Worm (Caenorhabditis elegans): ENCODE measurements around the gene nspd-2.

DNA sequence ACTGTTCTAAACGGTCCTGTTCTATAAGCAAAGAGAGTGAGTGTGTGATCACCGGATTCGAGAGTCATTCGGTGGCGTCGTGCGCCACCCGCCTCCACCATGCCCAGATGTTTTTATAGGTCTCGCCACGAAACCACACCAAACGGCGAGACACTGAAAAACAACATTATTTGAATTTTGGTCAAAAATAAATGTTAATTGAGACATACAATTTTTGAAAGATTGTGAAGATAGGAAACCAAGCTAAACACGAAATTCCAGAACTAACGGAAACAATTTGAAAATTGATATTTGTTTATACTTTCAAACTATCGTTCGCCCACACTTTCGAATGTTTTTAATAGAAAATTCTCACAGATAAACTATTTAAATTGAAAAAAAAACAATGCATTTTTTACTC, 19.4 kb upstream of the nspd-2 start, which contains the start of gene catp-6:
- no peak for TF ChIP-seq him-1 (tag; optimal IDR thresholded peaks at IDR 0.05)
- TF ChIP-seq dao-5 (tag; optimal IDR thresholded peaks at IDR 0.05), result no peak

Data from whole organism, L4/young adult.